Worm (Caenorhabditis elegans): ENCODE data around the gene ubc-7.

The ubc-7 gene

ce11 chrIII:9629855-9630254, 1.1 kb downstream of the ubc-7 start, which contains the start of gene rpac-19 (continued):
- TF ChIP-seq madf-3 (GFP tag; IDR thresholded peaks at IDR 0.05) (peak; percentile 73; the same call in 1 of the 2 replicates), B0336.3 (GFP tag; IDR thresholded peaks at IDR 0.05) (peak; percentile 76), xnd-1 (tag; optimal IDR thresholded peaks at IDR 0.05) (peak; percentile 58), C06A6.2 (GFP tag; conservative IDR thresholded peaks at IDR 0.05) (peak; percentile 62; the same call in 1 of the 2 replicates), F52B5.7 (tag; optimal IDR thresholded peaks at IDR 0.05) (peak; percentile 65), F10E7.11 (tag; optimal IDR thresholded peaks at IDR 0.05) (peak; percentile 89), efl-1 (GFP tag; optimal IDR thresholded peaks at IDR 0.05) (peak; percentile 42), hsf-1 (GFP tag; IDR thresholded peaks at IDR 0.05) (peak; percentile 80), lin-35 (GFP tag; optimal IDR thresholded peaks at IDR 0.05) (peak in 2 of 3 experiments; percentile 23 to 79), Y56A3A.18 (GFP tag; IDR thresholded peaks at IDR 0.05) (no peak), ceh-58 (GFP tag; IDR thresholded peaks at IDR 0.05) (no peak), egl-44 (GFP tag; IDR thresholded peaks at IDR 0.05) (peak; percentile 83), let-526 (GFP tag; IDR thresholded peaks at IDR 0.05) (peak; percentile 53; the same call in 1 of the 2 replicates), F39B2.1 (GFP tag; IDR thresholded peaks at IDR 0.05) (no peak), rcor-1 (GFP tag; IDR thresholded peaks at IDR 0.05) (peak; percentile 53; the same call in 1 of the 2 replicates), gei-17 (GFP tag; optimal IDR thresholded peaks at IDR 0.05) (peak; percentile 37), madf-10 (tag; optimal IDR thresholded peaks at IDR 0.05) (peak; percentile 80), dox-1 (GFP tag; IDR thresholded peaks at IDR 0.05) (no peak), nhr-27 (tag; optimal IDR thresholded peaks at IDR 0.05) (no peak), Y95B8A.8 (GFP tag; IDR thresholded peaks at IDR 0.05) (peak; percentile 90), ztf-28 (GFP tag; IDR thresholded peaks at IDR 0.05) (no peak), F55B11.4 (tag; optimal IDR thresholded peaks at IDR 0.05; ENCODE audit: borderline replicate concordance, insufficient read depth) (no peak), egl-18 (GFP tag; IDR thresholded peaks at IDR 0.05) (no peak), F23B12.7 (tag; optimal IDR thresholded peaks at IDR 0.05; ENCODE audit: insufficient read depth) (peak; percentile 53), snpc-3.4 (tag; optimal IDR thresholded peaks at IDR 0.05) (peak; percentile 50), akir-1 (GFP tag; optimal IDR thresholded peaks at IDR 0.05) (no peak), egrh-3 (GFP tag; IDR thresholded peaks at IDR 0.05) (no peak), lin-40 (tag; optimal IDR thresholded peaks at IDR 0.05) (peak; percentile 58), snpc-4 (GFP tag; optimal IDR thresholded peaks at IDR 0.05) (no peak), snpc-4 (tag; optimal IDR thresholded peaks at IDR 0.05) (peak in 3 of 4 experiments; percentile 55 to 76 (median 58)), F49E8.2 (tag; optimal IDR thresholded peaks at IDR 0.05; ENCODE audit: insufficient read depth) (peak; percentile 44), ccch-3 (GFP tag; optimal IDR thresholded peaks at IDR 0.05) (no peak), nfya-1 (tag; optimal IDR thresholded peaks at IDR 0.05; ENCODE audit: borderline replicate concordance, insufficient read depth) (no peak), snpc-1.1 (tag; optimal IDR thresholded peaks at IDR 0.05; ENCODE audit: insufficient read depth) (peak; percentile 67), chd-7 (tag; optimal IDR thresholded peaks at IDR 0.05) (peak; percentile 61), ztf-25 (GFP tag; IDR thresholded peaks at IDR 0.05) (0 out of 2 replicates have a peak, but pooled peaks have one; percentile 56), mcd-1 (GFP tag; IDR thresholded peaks at IDR 0.05) (peak; percentile 78), attf-6 (GFP tag; IDR thresholded peaks at IDR 0.05) (peak; percentile 60), let-607 (tag; optimal IDR thresholded peaks at IDR 0.05) (peak; percentile 32 to 78), F33H1.4 (GFP tag; IDR thresholded peaks at IDR 0.05) (peak; percentile 66), F37B4.10 (GFP tag; IDR thresholded peaks at IDR 0.05) (no peak), nfyb-1 (GFP tag; IDR thresholded peaks at IDR 0.05) (peak; percentile 83; the same call in 1 of the 2 replicates), aptf-3 (GFP tag; IDR thresholded peaks at IDR 0.05) (no peak), cebp-2 (GFP tag; IDR thresholded peaks at IDR 0.05) (no peak), T26A5.8 (tag; optimal IDR thresholded peaks at IDR 0.05) (peak; percentile 57), hmg-1.2 (GFP tag; IDR thresholded peaks at IDR 0.05) (peak; percentile 45), D2030.7 (GFP tag; IDR thresholded peaks at IDR 0.05) (peak; percentile 32; the same call in 1 of the 2 replicates)
